Worm (Caenorhabditis elegans) whole organism, L4 larva: Measurements from ENCODE around the gene nhr-280.

Experiments
- F10B5.3 ChIP-seq: sonication (generic microtip); optimal IDR thresholded peaks from 2 replicates; lab custom pipeline; 2016; ENCODE audit warnings: mild to moderate bottlenecking, missing genetic modification characterization, missing compliant biosample characterization
- T20F7.1 ChIP-seq: fragments of 200-800 bp; sonication (Bioruptor generic); optimal IDR thresholded peaks from 2 replicates; lab custom pipeline; 2018; ENCODE audit warnings: mild to moderate bottlenecking, missing genetic modification characterization, missing compliant biosample characterization
- T26A8.4 ChIP-seq: fragments of 200-800 bp; sonication (Bioruptor generic); IDR thresholded peaks from 2 replicates; pipeline ENCODE4 v1.3.6; 2022; ENCODE audit warnings: missing genetic modification characterization, missing compliant biosample characterization
- Y5F2A.4 ChIP-seq: fragments of 200-800 bp; sonication (Bioruptor generic); optimal IDR thresholded peaks from 2 replicates; lab custom pipeline; 2018; ENCODE audit warnings: mild to moderate bottlenecking, missing genetic modification characterization, missing compliant biosample characterization
- ama-1 ChIP-seq: fragments of 150-350 bp; optimal IDR thresholded peaks from 2 replicates; lab custom pipeline; 2014; ENCODE audit warnings: inconsistent platforms, mixed read lengths
- arid-1 ChIP-seq: fragments of 200-800 bp; sonication (Bioruptor generic); conservative IDR thresholded peaks from 2 replicates; pipeline ENCODE4 v1.3.6; 2022; ENCODE audit warnings: missing genetic modification reagents, missing genetic modification characterization, missing compliant biosample characterization
- ceh-20 ChIP-seq: fragments of 200-800 bp; sonication (Bioruptor generic); IDR thresholded peaks from 2 replicates; pipeline ENCODE4 v1.3.6; 2022; ENCODE audit warnings: missing genetic modification reagents, missing genetic modification characterization, missing compliant biosample characterization
- ceh-44 ChIP-seq: fragments of 200-800 bp; sonication (Bioruptor generic); IDR thresholded peaks from 2 replicates; pipeline ENCODE4 v1.3.6; 2022; ENCODE audit warnings: missing genetic modification reagents, missing genetic modification characterization, missing compliant biosample characterization
- ces-1 ChIP-seq: fragments of 150-350 bp; sonication (generic microtip); optimal IDR thresholded peaks from 4 replicates; lab custom pipeline; 2014; ENCODE audit warnings: missing biosample characterization, missing genetic modification reagents, missing genetic modification characterization
- cey-2 ChIP-seq: sonication (generic microtip); optimal IDR thresholded peaks from 3 replicates; lab custom pipeline; 2017; ENCODE audit warnings: missing genetic modification characterization, mild to moderate bottlenecking, missing compliant biosample characterization, antibody characterized with exemption, borderline replicate concordance; ENCODE audit not compliant: insufficient read depth
- daf-12 ChIP-seq: fragments of 150-350 bp; optimal IDR thresholded peaks from 2 replicates; lab custom pipeline; 2014; ENCODE audit warnings: missing biosample characterization, missing genetic modification reagents, missing genetic modification characterization
- daf-16 ChIP-seq, 3 experiments: sonication (generic microtip); optimal IDR thresholded peaks; 2 replicates each; lab custom pipeline; 2016 to 2017; ENCODE audit warnings: missing genetic modification characterization in 3 of 3, missing genetic modification reagents in 3 of 3, mild to moderate bottlenecking in 2 of 3, missing compliant biosample characterization in 2 of 3, missing biosample characterization in 1 of 3, moderate library complexity in 1 of 3
- dmd-6 ChIP-seq: fragments of 200-800 bp; sonication (Bioruptor generic); IDR thresholded peaks from 2 replicates; pipeline ENCODE4 v1.3.6; 2022; ENCODE audit warnings: missing genetic modification reagents, missing genetic modification characterization, missing compliant biosample characterization
- dmd-8 ChIP-seq: fragments of 200-800 bp; sonication (Bioruptor generic); IDR thresholded peaks from 2 replicates; pipeline ENCODE4 v1.3.6; 2022; ENCODE audit warnings: missing genetic modification characterization, missing compliant biosample characterization
- dmd-9 ChIP-seq: fragments of 200-800 bp; sonication (Bioruptor generic); IDR thresholded peaks from 2 replicates; pipeline ENCODE4 v1.3.6; 2022; ENCODE audit warnings: missing genetic modification reagents, missing genetic modification characterization, missing compliant biosample characterization
- dve-1 ChIP-seq: sonication (generic microtip); optimal IDR thresholded peaks from 2 replicates; lab custom pipeline; 2017; ENCODE audit warnings: antibody characterized with exemption, mild to moderate bottlenecking, missing genetic modification characterization, missing compliant biosample characterization; ENCODE audit not compliant: insufficient read depth
- fkh-10 ChIP-seq: fragments of 150-350 bp; optimal IDR thresholded peaks from 2 replicates; lab custom pipeline; 2014; ENCODE audit warnings: missing biosample characterization, missing genetic modification reagents, missing genetic modification characterization
- hif-1 ChIP-seq, 2 experiments: sonication (generic microtip); optimal IDR thresholded peaks; 2 replicates each; lab custom pipeline; 2016 to 2017; ENCODE audit warnings: missing compliant biosample characterization in 2 of 2, missing genetic modification characterization in 2 of 2, missing genetic modification reagents in 2 of 2, missing genotype in 2 of 2, mild to moderate bottlenecking in 1 of 2
- hlh-11 ChIP-seq: fragments of 200-800 bp; sonication (Bioruptor generic); optimal IDR thresholded peaks from 2 replicates; lab custom pipeline; 2018; ENCODE audit warnings: mild to moderate bottlenecking, missing genetic modification characterization, missing compliant biosample characterization
- hlh-30 ChIP-seq: sonication (generic microtip); optimal IDR thresholded peaks from 2 replicates; lab custom pipeline; 2017; ENCODE audit warnings: antibody characterized with exemption, mild to moderate bottlenecking, missing genetic modification characterization, missing compliant biosample characterization; ENCODE audit not compliant: insufficient read depth
- jun-1 ChIP-seq: fragments of 150-350 bp; optimal IDR thresholded peaks from 2 replicates; lab custom pipeline; 2014; ENCODE audit warnings: missing biosample characterization, missing genetic modification reagents, missing genetic modification characterization
- lin-1 ChIP-seq: fragments of 200-800 bp; sonication (Bioruptor generic); IDR thresholded peaks from 2 replicates; pipeline ENCODE4 v1.3.6; 2022; ENCODE audit warnings: missing genetic modification reagents, missing genetic modification characterization, missing compliant biosample characterization
- lin-15B ChIP-seq: fragments of 150-350 bp; sonication (generic microtip); optimal IDR thresholded peaks from 3 replicates; lab custom pipeline; 2014; ENCODE audit warnings: missing biosample characterization, missing genetic modification characterization
- lin-29 ChIP-seq: fragments of 200-800 bp; sonication (Bioruptor generic); IDR thresholded peaks from 2 replicates; pipeline ENCODE4 v1.3.6; 2022; ENCODE audit warnings: missing genetic modification reagents, missing genetic modification characterization, missing compliant biosample characterization
- madf-5 ChIP-seq, 2 experiments: fragments of 200-800 bp; sonication (Bioruptor generic); IDR thresholded peaks; 2 replicates each; pipeline ENCODE4 v1.3.6; 2022; ENCODE audit warnings: missing compliant biosample characterization in 2 of 2, missing genetic modification characterization in 2 of 2
- mdl-1 ChIP-seq, 2 experiments: fragments of 150-350 bp in 1 of 2; sonication (generic microtip) in 1 of 2; optimal IDR thresholded peaks; 2 replicates each; lab custom pipeline; 2014 to 2017; ENCODE audit warnings: missing biosample characterization in 2 of 2, missing genetic modification characterization in 2 of 2
- nhr-10 ChIP-seq: fragments of 150-350 bp; optimal IDR thresholded peaks from 2 replicates; lab custom pipeline; 2014; ENCODE audit warnings: missing biosample characterization, missing genetic modification characterization
- nhr-111 ChIP-seq: fragments of 200-800 bp; sonication (Bioruptor generic); optimal IDR thresholded peaks from 2 replicates; lab custom pipeline; 2018; ENCODE audit warnings: mild to moderate bottlenecking, missing genetic modification characterization, missing compliant biosample characterization
- nhr-25 ChIP-seq: sonication (generic microtip); optimal IDR thresholded peaks from 2 replicates; lab custom pipeline; 2017; ENCODE audit warnings: missing genetic modification characterization, mild to moderate bottlenecking, missing compliant biosample characterization, antibody characterized with exemption, moderate library complexity, borderline replicate concordance; ENCODE audit not compliant: insufficient read depth
- nhr-28 ChIP-seq: fragments of 150-350 bp; optimal IDR thresholded peaks from 2 replicates; lab custom pipeline; 2014; ENCODE audit warnings: missing biosample characterization, missing genetic modification characterization
- nhr-41 ChIP-seq: fragments of 200-800 bp; sonication (Bioruptor generic); IDR thresholded peaks from 2 replicates; pipeline ENCODE4 v1.3.6; 2022; ENCODE audit warnings: missing genetic modification reagents, missing genetic modification characterization, missing compliant biosample characterization
- nhr-48 ChIP-seq: sonication (generic microtip); optimal IDR thresholded peaks from 2 replicates; lab custom pipeline; 2016; ENCODE audit warnings: mild to moderate bottlenecking, missing genetic modification characterization, missing compliant biosample characterization
- nhr-6 ChIP-seq: fragments of 150-350 bp; optimal IDR thresholded peaks from 2 replicates; lab custom pipeline; 2014; ENCODE audit warnings: missing biosample characterization, missing genetic modification characterization
- nhr-77 ChIP-seq: fragments of 150-350 bp; optimal IDR thresholded peaks from 2 replicates; lab custom pipeline; 2014; ENCODE audit warnings: missing biosample characterization, missing genetic modification characterization
- php-3 ChIP-seq: fragments of 200-800 bp; sonication (Bioruptor generic); IDR thresholded peaks from 2 replicates; pipeline ENCODE4 v1.3.6; 2022; ENCODE audit warnings: missing genetic modification reagents, missing genetic modification characterization, missing compliant biosample characterization
- pqm-1 ChIP-seq: sonication (generic microtip); optimal IDR thresholded peaks from 2 replicates; lab custom pipeline; 2017; ENCODE audit warnings: missing biosample characterization, missing genetic modification characterization
- sdz-12 ChIP-seq: fragments of 200-800 bp; sonication (Bioruptor generic); optimal IDR thresholded peaks from 2 replicates; lab custom pipeline; 2018; ENCODE audit warnings: mild to moderate bottlenecking, missing genetic modification characterization, missing compliant biosample characterization
- set-16 ChIP-seq: fragments of 200-800 bp; sonication (Bioruptor generic); IDR thresholded peaks from 2 replicates; pipeline ENCODE4 v1.3.6; 2022; ENCODE audit warnings: missing genetic modification reagents, missing genetic modification characterization, missing compliant biosample characterization
- tra-1 ChIP-seq: fragments of 200-800 bp; sonication (Bioruptor generic); IDR thresholded peaks from 2 replicates; pipeline ENCODE4 v1.3.6; 2022; ENCODE audit warnings: missing genetic modification reagents, missing genetic modification characterization, missing compliant biosample characterization
- unc-62 ChIP-seq, 3 experiments: fragments of 150-350 bp in 1 of 3; sonication (generic microtip); optimal IDR thresholded peaks in 2 of 3; peaks in 1 of 3; 1 replicate in 1 of 3; 2 replicates in 2 of 3; lab custom pipeline; 2014 to 2017; ENCODE audit warnings: missing biosample characterization in 3 of 3, missing genetic modification characterization in 3 of 3, missing genetic modification reagents in 3 of 3, missing genotype in 1 of 3
- zfp-2 ChIP-seq: sonication (generic microtip); optimal IDR thresholded peaks from 2 replicates; lab custom pipeline; 2016; ENCODE audit warnings: mild to moderate bottlenecking, missing genetic modification characterization, missing compliant biosample characterization
- zip-11 ChIP-seq: fragments of 200-800 bp; sonication (Bioruptor generic); IDR thresholded peaks from 2 replicates; pipeline ENCODE4 v1.3.6; 2022; ENCODE audit warnings: missing genetic modification characterization, missing compliant biosample characterization
- zip-2 ChIP-seq: fragments of 150-350 bp; optimal IDR thresholded peaks from 2 replicates; lab custom pipeline; 2014; ENCODE audit warnings: missing biosample characterization, missing genetic modification characterization

The nhr-280 gene

DNA sequence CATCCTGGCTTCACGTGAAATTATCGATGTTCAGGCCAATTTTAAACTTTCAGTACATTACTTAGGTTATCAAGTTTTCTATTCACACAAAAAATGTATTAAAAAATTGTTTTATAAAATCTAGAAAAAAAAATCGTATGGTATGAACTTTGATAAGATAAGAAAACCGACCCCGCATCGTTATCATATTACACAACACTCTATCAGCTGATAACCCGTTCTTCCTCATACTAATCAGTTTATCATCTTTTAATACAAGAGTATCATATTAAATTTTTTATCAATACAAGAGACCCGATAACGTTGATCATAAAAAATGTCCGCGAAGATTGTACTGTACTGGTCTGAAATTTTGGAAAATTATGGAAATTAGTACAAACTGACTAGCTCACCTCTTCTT is 23.6 kb upstream of the nhr-280 start:
- TF ChIP-seq jun-1 (tag; lab: Kevin White, UChicago) (peak; percentile 52), tra-1 (GFP tag; lab: Robert Waterston, UW) (peak; percentile 91), hlh-11 (peak; percentile 92), lin-1 (GFP tag; lab: Robert Waterston, UW) (peak; percentile 96), nhr-28 (tag; lab: Kevin White, UChicago) (peak; percentile 99), zip-11 (GFP tag; lab: Robert Waterston, UW) (no peak), madf-5 (GFP tag; IDR thresholded peaks at IDR 0.05; lab: Robert Waterston, UW) (no peak), ceh-20 (GFP tag; lab: Robert Waterston, UW) (peak; percentile 64; the same call in 1 of the 2 replicates), nhr-48 (tag; lab: Kevin White, UChicago) (peak; percentile 1), daf-12 (tag; lab: Kevin White, UChicago) (no peak), fkh-10 (GFP tag; lab: Kevin White, UChicago) (no peak), mdl-1 (tag; optimal IDR thresholded peaks at IDR 0.05; lab: Kevin White, UChicago) (peak in 1 of 2 experiments; percentile 35), T26A8.4 (GFP tag; lab: Robert Waterston, UW) (0 out of 2 replicates have a peak, but pooled peaks have one; percentile 19), php-3 (GFP tag; lab: Robert Waterston, UW) (peak; percentile 94), nhr-6 (tag; lab: Kevin White, UChicago) (peak; percentile 83), dve-1 (tag; lab: Kevin White, UChicago) (peak; percentile 95), nhr-10 (tag; lab: Kevin White, UChicago) (no peak), nhr-41 (GFP tag; lab: Robert Waterston, UW) (peak; percentile 100), F10B5.3 (no peak), pqm-1 (peak; percentile 100), nhr-77 (tag; lab: Kevin White, UChicago) (peak; percentile 94), dmd-6 (GFP tag; lab: Robert Waterston, UW) (peak; percentile 98), daf-16 (GFP tag; optimal IDR thresholded peaks at IDR 0.05; lab: Kevin White, UChicago) (peak in 1 of 2 experiments; percentile 49), daf-16 (tag; optimal IDR thresholded peaks at IDR 0.05; lab: Kevin White, UChicago) (peak; percentile 86), cey-2 (peak; percentile 86), zip-2 (tag; lab: Kevin White, UChicago) (peak; percentile 13)

DNA sequence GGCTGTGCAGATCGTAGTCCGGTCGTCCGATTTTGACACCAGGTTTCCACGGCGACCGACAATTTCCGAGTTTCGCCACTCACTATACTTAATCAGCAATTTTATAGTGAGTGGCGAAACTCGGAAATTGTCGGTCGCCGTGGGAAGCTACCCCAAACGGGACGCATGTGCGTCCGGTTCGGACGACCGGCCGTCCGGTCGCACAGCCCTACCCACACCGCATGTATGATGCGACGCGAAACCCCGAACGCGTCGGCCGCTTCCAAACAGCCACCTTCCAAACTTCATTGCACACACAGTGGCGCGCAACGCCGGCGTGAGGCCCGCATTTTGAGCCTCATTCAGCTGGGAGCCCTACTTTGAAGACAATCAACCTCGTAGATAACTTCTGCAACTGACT is 20.5 kb upstream of the nhr-280 start:
- peak; percentile 81 for TF ChIP-seq set-16 (GFP tag; lab: Robert Waterston, UW)
- no peak for TF ChIP-seq ama-1
- no peak for TF ChIP-seq hif-1 (tag; optimal IDR thresholded peaks at IDR 0.05; lab: Kevin White, UChicago)
- no peak for TF ChIP-seq ces-1
- TF ChIP-seq dmd-8 (GFP tag; lab: Robert Waterston, UW), result no peak
- TF ChIP-seq arid-1, result no peak
- TF ChIP-seq, all 104 proteins: peak for 1

DNA sequence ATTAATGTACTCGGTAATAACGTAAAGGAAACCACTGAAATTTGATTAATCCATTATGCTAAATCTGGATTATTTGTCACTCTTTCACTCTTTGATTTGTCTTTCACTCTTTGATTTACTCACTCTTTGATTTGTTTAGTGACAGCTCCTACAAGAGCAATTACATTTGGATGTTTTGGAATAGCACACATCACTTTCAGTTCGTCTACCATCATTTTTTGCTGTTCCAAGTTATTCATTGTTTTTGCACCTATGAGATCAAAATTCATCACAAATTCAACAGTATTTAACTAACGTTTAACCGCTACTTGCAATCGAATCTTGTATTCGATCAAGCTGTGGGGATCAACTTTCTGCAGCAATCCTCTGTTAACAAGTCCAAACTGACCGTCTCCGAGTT is 18.6 kb upstream of the nhr-280 start:
- peak in 1 of 2 experiments; percentile 60 for TF ChIP-seq unc-62 (GFP tag; optimal IDR thresholded peaks at IDR 0.05 in 1 of 2; lab: Kevin White, UChicago)
- no peak for TF ChIP-seq unc-62 (tag; optimal IDR thresholded peaks at IDR 0.05; lab: Kevin White, UChicago)
- TF ChIP-seq zfp-2 (tag; lab: Kevin White, UChicago), result no peak
- no peak for TF ChIP-seq F10B5.3

DNA sequence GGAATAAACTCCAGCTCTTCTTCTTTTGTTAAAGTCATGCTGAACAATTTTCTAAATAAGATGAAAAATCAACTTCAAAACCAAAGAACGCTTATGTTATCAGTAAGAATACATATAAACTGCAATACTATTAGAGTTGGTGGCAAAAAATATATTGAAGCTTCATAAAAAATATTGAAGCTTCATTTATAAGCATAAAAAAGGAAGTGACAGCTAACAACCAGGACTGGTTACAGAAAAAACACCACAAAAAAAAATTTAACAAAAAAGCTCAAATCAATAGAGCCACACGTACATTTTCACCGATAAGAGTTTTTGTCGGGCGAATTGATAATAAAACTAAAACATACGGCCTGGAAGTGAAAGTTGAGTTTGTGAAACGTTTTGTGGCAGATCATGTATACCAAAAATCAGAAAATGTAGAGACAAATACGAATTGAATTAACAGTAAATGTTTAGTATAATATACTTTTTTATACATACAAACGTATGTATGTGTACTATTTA is 17.1 kb upstream of the nhr-280 start, which contains the start of gene sqst-5:
Gene sqst-5, minus strand, starts transcription at position 51 of the 507 bp plus-strand sequence.
- no peak for TF ChIP-seq ceh-44 (GFP tag; lab: Robert Waterston, UW)
- TF ChIP-seq daf-16 (GFP tag; optimal IDR thresholded peaks at IDR 0.05; lab: Kevin White, UChicago), result no peak
- peak; percentile 46 for TF ChIP-seq daf-16 (tag; optimal IDR thresholded peaks at IDR 0.05; lab: Kevin White, UChicago)
- peak; percentile 34; the same call in 1 of the 2 replicates for TF ChIP-seq dmd-6 (GFP tag; lab: Robert Waterston, UW)
- TF ChIP-seq nhr-48 (tag; lab: Kevin White, UChicago), result no peak
- TF ChIP-seq hlh-11, result peak; percentile 15
- peak; percentile 33 for TF ChIP-seq T20F7.1
- TF ChIP-seq lin-29 (GFP tag; lab: Robert Waterston, UW), result no peak
- TF ChIP-seq pqm-1, result peak; percentile 63
- no peak for TF ChIP-seq dmd-9 (GFP tag; lab: Robert Waterston, UW)
- no peak for TF ChIP-seq zip-2 (tag; lab: Kevin White, UChicago)
- no peak for TF ChIP-seq nhr-10 (tag; lab: Kevin White, UChicago)
- no peak for TF ChIP-seq nhr-111 (GFP tag; lab: Kevin White, UChicago)
- no peak for TF ChIP-seq nhr-25 (tag; lab: Kevin White, UChicago)
- TF ChIP-seq sdz-12 (GFP tag; lab: Kevin White, UChicago), result no peak
- TF ChIP-seq lin-15B (tag; lab: Kevin White, UChicago), result no peak
- TF ChIP-seq nhr-6 (tag; lab: Kevin White, UChicago), result no peak
- TF ChIP-seq Y5F2A.4 (GFP tag; lab: Kevin White, UChicago), result no peak
- no peak for TF ChIP-seq hlh-30 (tag; lab: Kevin White, UChicago)
- TF ChIP-seq dve-1 (tag; lab: Kevin White, UChicago), result peak; percentile 66
